Worm (Caenorhabditis elegans) whole organism, L2 larva: ENCODE results near the gene C55C3.8.

Experiments
- R02D3.7 ChIP-seq: fragments of 150-350 bp; optimal IDR thresholded peaks from 2 replicates; lab custom pipeline; 2014; ENCODE audit warnings: missing biosample characterization, missing genetic modification characterization
- aly-2 ChIP-seq: fragments of 150-350 bp; optimal IDR thresholded peaks from 2 replicates; lab custom pipeline; 2014; ENCODE audit warnings: missing biosample characterization, missing genetic modification characterization
- lin-13 ChIP-seq: fragments of 150-350 bp; optimal IDR thresholded peaks from 2 replicates; lab custom pipeline; 2014; ENCODE audit warnings: missing biosample characterization, missing genetic modification reagents, missing genetic modification characterization
- lin-39 ChIP-seq: fragments of 150-350 bp; optimal IDR thresholded peaks from 2 replicates; lab custom pipeline; 2014; ENCODE audit warnings: missing biosample characterization, missing genetic modification reagents, missing genetic modification characterization
- lsy-2 ChIP-seq, 2 experiments: fragments of 150-350 bp in 1 of 2; sonication (generic microtip) in 1 of 2; optimal IDR thresholded peaks; 2 replicates each; lab custom pipeline; 2014 to 2017; ENCODE audit warnings: missing biosample characterization in 2 of 2, missing genetic modification characterization in 2 of 2
- nhr-10 ChIP-seq: sonication (generic microtip); optimal IDR thresholded peaks from 2 replicates; lab custom pipeline; 2017; ENCODE audit warnings: missing biosample characterization, missing genetic modification characterization

DNA sequence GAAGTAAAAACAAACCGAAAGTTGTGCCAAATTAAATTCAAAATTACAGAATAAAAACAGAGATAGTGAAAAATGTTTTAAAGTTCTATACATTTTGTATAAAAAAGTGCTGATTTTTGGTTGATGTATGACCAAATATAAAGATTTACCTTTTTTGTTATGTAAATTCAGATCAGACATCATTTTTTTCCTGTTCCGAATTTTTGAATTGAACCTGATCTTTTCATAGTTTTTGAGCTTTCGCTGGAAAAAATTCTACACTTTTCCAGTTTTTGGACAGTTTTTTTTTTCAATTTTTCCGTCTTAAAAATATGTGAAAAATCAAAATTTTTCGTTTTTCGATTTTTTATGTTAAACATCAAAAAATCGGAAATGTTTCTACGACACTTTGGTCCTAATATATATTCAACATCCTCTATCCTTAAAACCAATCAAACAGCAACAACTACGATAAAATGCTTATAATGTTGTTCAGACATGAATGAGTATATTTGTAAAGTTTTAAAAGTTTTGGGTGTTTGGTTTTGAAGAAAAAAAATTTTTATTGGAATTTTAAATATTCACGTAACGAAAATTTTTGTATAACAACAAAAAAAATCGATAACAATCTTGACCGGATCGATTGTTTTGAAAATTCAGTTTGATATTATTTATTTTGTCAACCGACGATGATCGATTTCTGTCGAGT is 8.1 kb upstream of the C55C3.8 start, which contains the start of the genes C55C3.7 and C55C3.6:
- TF ChIP-seq aly-2 (tag; lab: Kevin White, UChicago) (no peak), lin-39 (tag; lab: Kevin White, UChicago) (no peak), R02D3.7 (tag; lab: Kevin White, UChicago) (no peak), lin-13 (GFP tag; lab: Kevin White, UChicago) (no peak), lsy-2 (tag; optimal IDR thresholded peaks at IDR 0.05; lab: Kevin White, UChicago) (no peak), nhr-10 (tag; lab: Kevin White, UChicago) (no peak)
